Fruit fly (Drosophila melanogaster): ENCODE measurements around the gene Ranbp21.

DNA sequence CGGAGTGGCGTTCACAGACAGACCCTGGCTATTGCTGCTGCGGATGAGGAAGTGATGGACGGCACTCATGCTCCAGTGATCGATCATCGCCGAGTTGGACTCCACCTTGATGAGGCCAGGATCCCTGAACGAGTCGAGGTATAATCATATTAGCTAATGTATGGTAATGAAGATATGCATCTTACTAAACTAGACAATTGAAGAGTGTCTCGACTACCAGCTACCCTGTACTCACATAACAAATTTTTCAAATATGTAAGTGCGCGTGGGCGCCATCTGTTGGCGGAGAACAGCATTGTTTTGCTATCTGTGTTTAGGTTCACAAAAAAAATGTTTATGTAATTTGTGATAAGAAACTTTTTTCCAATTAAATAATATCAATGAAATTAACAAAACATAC is 27.1 kb upstream of the Ranbp21 start:
- TF ChIP-seq pan (optimal IDR thresholded peaks at IDR 0.05) (no peak), psq (optimal IDR thresholded peaks at IDR 0.05) (no peak), Dll (optimal IDR thresholded peaks at IDR 0.05) (no peak), usp (GFP tag; optimal IDR thresholded peaks at IDR 0.05) (no peak), CG8478 (optimal IDR thresholded peaks at IDR 0.05) (no peak), EcR (GFP tag; optimal IDR thresholded peaks at IDR 0.05) (no peak)
